Worm (Caenorhabditis elegans) whole organism, midembryonic: ENCODE results near the gene F43C11.12.

Experiments
- T22C8.4 ChIP-seq: fragments of 200-800 bp; sonication (Bioruptor generic); IDR thresholded peaks from 2 replicates; pipeline ENCODE4 v1.3.6; 2022; ENCODE audit warnings: missing genetic modification characterization, missing compliant biosample characterization
- cog-1 ChIP-seq: sonication (generic microtip); optimal IDR thresholded peaks from 2 replicates; lab custom pipeline; 2016; ENCODE audit warnings: missing genetic modification characterization, missing compliant biosample characterization
- flt-1 ChIP-seq: fragments of 200-800 bp; sonication (Bioruptor generic); IDR thresholded peaks from 2 replicates; pipeline ENCODE4 v1.3.6; 2022; ENCODE audit warnings: missing genetic modification characterization, missing compliant biosample characterization
- klf-2 ChIP-seq: fragments of 200-800 bp; sonication (Bioruptor generic); conservative IDR thresholded peaks from 2 replicates; pipeline ENCODE4 v1.3.6; 2022; ENCODE audit warnings: missing genetic modification reagents, missing genetic modification characterization, missing compliant biosample characterization
- med-1 ChIP-seq: sonication (generic microtip); optimal IDR thresholded peaks from 2 replicates; lab custom pipeline; 2017; ENCODE audit warnings: missing genetic modification characterization, mild to moderate bottlenecking, missing compliant biosample characterization, antibody characterized with exemption, missing genetic modification reagents; ENCODE audit not compliant: insufficient read depth
- ref-1 ChIP-seq: fragments of 200-800 bp; sonication (Bioruptor generic); conservative IDR thresholded peaks from 2 replicates; pipeline ENCODE4 v1.3.6; 2022; ENCODE audit warnings: missing genetic modification reagents, missing genetic modification characterization, missing compliant biosample characterization
- tab-1 ChIP-seq: fragments of 200-800 bp; sonication (Bioruptor generic); IDR thresholded peaks from 2 replicates; pipeline ENCODE4 v1.3.6; 2022; ENCODE audit warnings: missing genetic modification characterization, missing compliant biosample characterization
- ztf-23 ChIP-seq: fragments of 200-800 bp; sonication (Bioruptor generic); IDR thresholded peaks from 2 replicates; pipeline ENCODE4 v1.3.6; 2022; ENCODE audit warnings: missing genetic modification reagents, missing genetic modification characterization, missing compliant biosample characterization
- ztf-29 ChIP-seq: fragments of 200-800 bp; sonication (Bioruptor generic); IDR thresholded peaks from 2 replicates; pipeline ENCODE4 v1.3.6; 2022; ENCODE audit warnings: missing genetic modification reagents, missing genetic modification characterization, missing compliant biosample characterization

F43C11.12 gene

DNA sequence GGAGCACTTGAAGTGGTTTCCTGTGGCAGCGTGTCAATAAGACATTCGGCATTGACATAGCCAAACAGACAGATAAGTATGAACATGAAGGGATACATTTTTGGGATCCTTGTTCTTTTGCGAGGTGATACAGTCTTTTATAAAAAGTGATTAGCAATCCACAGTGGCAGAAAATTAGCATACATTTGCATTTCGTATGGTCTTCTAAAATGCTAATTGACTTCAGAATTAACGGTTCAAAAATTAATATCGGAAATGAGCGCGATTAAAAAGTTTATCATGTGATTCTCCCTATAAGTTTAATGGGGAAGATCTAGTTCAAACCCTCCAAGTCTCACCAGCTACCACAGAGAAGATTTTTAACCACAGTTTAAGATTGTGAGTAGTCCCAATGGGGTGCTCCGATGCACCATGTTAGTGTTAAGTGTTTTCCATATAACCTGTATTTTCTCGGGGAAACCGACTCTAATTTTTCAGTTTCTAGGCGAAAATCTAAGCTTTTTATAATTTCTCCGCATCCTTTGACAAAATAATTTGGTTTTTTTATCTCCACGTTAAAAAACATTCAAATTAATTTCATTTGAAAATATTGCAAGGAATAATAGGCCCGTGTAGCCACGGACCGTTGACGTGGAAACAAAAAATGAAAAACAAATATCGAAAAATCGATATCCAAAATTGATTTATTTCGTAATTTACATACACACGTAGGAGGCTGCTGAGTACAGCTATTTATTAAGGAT is at the start of gene F43C11.12, which contains the start of gene F16G10.5:
F43C11.12 (minus strand) TSS at position 101 of the 743 bp plus-strand sequence.
F16G10.5 (plus strand) TSS at position 693 of the 743 bp plus-strand sequence.
- TF ChIP-seq ztf-23 (GFP tag; lab: Robert Waterston, UW) (no peak), ref-1 (GFP tag; lab: Robert Waterston, UW) (no peak), T22C8.4 (GFP tag; lab: Robert Waterston, UW) (no peak), ztf-29 (GFP tag; lab: Robert Waterston, UW) (no peak), med-1 (GFP tag; lab: Kevin White, UChicago) (no peak), flt-1 (GFP tag; lab: Robert Waterston, UW) (no peak), klf-2 (GFP tag; lab: Robert Waterston, UW) (no peak), cog-1 (no peak), tab-1 (no peak)

DNA sequence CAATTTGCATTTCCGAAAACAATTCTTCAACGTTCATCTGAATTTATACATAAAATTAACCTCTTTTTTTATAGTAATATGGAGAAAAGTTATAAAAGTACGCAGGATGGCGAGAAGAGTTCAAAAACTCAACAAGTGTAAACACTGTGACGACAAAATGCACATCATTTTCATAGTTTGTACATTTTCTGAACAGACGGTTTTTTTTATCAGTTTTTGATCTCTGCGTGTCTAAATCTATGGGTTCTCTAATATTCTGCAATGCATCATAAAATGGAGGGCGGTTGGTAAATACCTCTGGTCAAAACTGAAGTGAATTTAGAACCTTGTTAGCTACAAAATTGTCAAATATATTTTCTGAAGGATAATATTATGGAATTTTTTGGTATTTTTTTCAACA is 48.9 kb upstream of the F43C11.12 start, which contains the start of gene fbxa-4:
fbxa-4 (minus strand) TSS at position 93 of the 400 bp plus-strand sequence.
- TF ChIP-seq med-1 (GFP tag; lab: Kevin White, UChicago) (no peak), cog-1 (no peak), tab-1 (no peak), flt-1 (GFP tag; lab: Robert Waterston, UW) (no peak), ztf-29 (GFP tag; lab: Robert Waterston, UW) (no peak), T22C8.4 (GFP tag; lab: Robert Waterston, UW) (no peak), ref-1 (GFP tag; lab: Robert Waterston, UW) (no peak), klf-2 (GFP tag; lab: Robert Waterston, UW) (no peak), ztf-23 (GFP tag; lab: Robert Waterston, UW) (no peak)

DNA sequence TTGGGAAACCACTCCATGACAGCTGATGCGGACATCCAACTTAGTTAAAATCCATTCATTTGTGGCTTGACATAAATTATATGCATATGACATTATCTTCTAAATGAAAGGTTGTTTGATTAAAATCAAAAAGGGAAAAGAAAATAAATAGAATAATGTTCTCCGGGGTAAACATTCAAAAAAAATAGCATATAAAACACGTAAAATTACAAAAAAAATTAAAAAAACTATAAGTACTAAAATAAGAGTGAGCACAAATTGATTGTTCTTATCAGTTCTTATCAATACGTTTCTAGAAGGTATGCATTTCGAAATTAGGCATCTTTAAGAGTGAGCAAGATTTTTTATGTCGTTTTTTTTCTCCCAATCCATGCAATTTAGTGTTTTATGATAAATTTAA is 46.1 kb upstream of the F43C11.12 start, which contains the start of gene fbxa-182:
fbxa-182 (minus strand) TSS at position 101 of the 400 bp plus-strand sequence.
- no peak for TF ChIP-seq T22C8.4 (GFP tag; lab: Robert Waterston, UW)
- no peak for TF ChIP-seq tab-1
- no peak for TF ChIP-seq ref-1 (GFP tag; lab: Robert Waterston, UW)
- no peak for TF ChIP-seq klf-2 (GFP tag; lab: Robert Waterston, UW)
- TF ChIP-seq flt-1 (GFP tag; lab: Robert Waterston, UW) = no peak
- no peak for TF ChIP-seq ztf-23 (GFP tag; lab: Robert Waterston, UW)
- TF ChIP-seq med-1 (GFP tag; lab: Kevin White, UChicago) = no peak
- no peak for TF ChIP-seq ztf-29 (GFP tag; lab: Robert Waterston, UW)
- no peak for TF ChIP-seq cog-1

DNA sequence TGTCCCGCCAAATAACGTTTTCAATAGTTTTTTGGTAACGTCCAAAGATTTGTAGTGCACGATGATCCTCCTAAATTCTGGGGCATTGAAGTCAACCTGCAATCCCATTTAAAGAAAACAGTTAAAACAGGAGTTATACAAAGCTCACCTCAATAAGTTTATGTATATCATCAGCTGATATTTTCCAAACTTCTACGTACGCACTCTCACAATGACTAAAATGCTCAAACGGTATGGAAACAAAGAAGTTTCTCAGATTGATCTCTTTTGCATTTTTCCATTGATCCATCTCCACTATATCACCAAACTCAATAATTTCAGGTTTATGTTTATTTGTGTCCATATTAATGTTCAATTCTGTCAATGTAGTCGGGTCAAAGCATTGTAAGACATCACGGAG is 45.0 kb upstream of the F43C11.12 start:
- TF ChIP-seq med-1 (GFP tag; lab: Kevin White, UChicago) (no peak), T22C8.4 (GFP tag; lab: Robert Waterston, UW) (no peak), ztf-29 (GFP tag; lab: Robert Waterston, UW) (no peak), cog-1 (no peak), ztf-23 (GFP tag; lab: Robert Waterston, UW) (no peak), flt-1 (GFP tag; lab: Robert Waterston, UW) (no peak)

DNA sequence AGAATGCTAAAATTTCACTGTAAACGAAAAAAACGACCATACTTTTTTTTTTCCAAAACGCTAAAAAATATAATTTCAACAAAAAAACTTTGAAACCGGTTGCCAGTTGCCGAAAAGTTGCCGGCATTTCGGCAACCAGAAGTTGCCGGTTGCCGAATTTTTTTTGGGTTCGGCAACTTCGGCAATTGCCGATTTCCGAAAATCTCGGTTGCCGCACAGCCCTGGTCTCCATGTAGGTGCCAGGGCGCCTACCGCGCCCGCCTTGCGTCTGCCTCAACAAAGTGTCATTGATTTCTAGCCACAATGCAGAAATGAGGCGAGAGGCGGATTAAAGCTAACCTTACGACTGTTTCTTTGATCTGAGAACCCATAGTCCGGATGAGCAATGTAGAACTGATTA is 44.6 kb upstream of the F43C11.12 start:
- TF ChIP-seq ztf-23 (GFP tag; lab: Robert Waterston, UW) (no peak), T22C8.4 (GFP tag; lab: Robert Waterston, UW) (no peak)

DNA sequence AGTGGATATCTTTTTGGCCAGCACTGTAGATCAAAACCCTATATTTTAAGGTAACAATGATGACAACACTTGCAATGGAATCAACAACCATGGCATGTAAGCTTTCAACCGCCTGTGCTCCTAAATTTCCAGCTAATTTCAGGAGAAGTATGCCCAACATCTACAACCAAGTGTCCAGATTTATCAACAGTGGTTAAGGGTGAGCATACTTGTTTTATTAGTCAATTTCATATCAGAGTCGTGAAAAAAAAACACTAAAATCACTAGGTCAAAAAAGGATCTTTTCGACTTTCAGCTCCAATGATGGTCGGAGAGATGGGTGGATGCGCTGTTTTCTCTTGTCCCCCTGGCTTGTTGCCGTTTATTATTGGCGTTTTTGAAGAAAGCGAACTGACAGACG is 37.5 kb upstream of the F43C11.12 start, which contains the start of gene F16G10.1:
F16G10.1 (plus strand) TSS at position 301 of the 400 bp plus-strand sequence.
- no peak for TF ChIP-seq flt-1 (GFP tag; lab: Robert Waterston, UW)
- no peak for TF ChIP-seq ztf-29 (GFP tag; lab: Robert Waterston, UW)
- no peak for TF ChIP-seq ztf-23 (GFP tag; lab: Robert Waterston, UW)
- TF ChIP-seq cog-1 = no peak
- no peak for TF ChIP-seq ref-1 (GFP tag; lab: Robert Waterston, UW)
- TF ChIP-seq tab-1 = no peak
- no peak for TF ChIP-seq T22C8.4 (GFP tag; lab: Robert Waterston, UW)
- no peak for TF ChIP-seq med-1 (GFP tag; lab: Kevin White, UChicago)
- no peak for TF ChIP-seq klf-2 (GFP tag; lab: Robert Waterston, UW)

DNA sequence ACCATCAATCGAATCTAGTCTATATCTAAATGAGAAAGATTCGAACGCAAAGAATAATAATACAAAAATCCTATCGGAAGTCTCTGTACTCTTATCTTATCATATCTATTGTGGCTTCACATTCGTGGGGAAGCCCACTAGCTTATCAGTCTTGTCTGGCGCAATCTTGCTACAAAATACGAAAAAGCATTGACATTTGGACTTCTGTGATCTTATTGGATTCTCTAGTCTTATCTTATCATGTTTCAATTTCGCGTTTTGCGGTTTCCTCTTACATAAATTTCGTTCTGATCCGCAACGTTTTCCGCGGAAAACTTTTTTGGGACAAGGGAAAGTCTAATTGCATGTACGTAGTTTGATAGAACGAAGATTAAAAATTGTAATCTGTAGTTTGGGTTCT is 33.3 kb upstream of the F43C11.12 start:
- TF ChIP-seq ztf-29 (GFP tag; lab: Robert Waterston, UW) (no peak), tab-1 (no peak)

DNA sequence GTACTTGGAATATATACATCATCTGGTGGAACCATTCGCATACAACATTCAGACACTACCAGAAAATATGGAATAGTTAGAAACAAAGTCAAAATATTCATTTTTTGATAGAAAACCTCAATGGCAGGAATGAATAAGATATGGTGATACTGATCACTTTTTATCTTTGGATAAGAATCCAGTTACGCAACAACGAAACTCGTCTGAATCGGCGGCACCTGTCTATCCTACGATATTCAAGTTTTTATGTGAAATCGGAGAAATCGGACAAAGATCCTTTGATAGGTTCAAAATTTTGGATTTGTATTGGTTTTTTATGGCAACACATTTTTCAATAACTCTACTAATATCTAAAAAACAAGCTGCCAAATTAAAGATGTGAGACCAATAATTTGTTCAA is 32.4 kb upstream of the F43C11.12 start, which contains the start of gene F16G10.14:
F16G10.14 (minus strand) TSS at position 101 of the 400 bp plus-strand sequence.
- no peak for TF ChIP-seq ztf-29 (GFP tag; lab: Robert Waterston, UW)

DNA sequence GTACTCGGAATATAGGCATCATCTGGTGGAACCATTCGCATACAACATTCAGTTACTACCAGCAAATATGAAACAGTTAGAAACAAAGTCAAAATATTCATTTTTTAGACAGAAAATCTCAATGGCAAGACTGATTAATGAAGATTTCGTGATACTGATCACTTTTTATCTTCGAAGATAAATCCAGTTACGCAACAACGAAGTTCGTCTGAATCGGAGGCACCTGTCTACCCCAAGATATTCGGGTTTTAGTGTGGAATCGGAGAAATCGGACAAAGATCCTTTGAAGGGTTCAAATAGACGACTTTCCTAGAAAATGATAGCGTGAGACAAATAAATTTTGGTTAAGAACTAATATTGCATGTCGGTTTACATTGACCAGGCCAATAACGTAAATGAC is 29.3 kb upstream of the F43C11.12 start, which contains the start of gene F16G10.13:
F16G10.13 (minus strand) TSS at position 101 of the 400 bp plus-strand sequence.
- TF ChIP-seq flt-1 (GFP tag; lab: Robert Waterston, UW) = no peak
- TF ChIP-seq med-1 (GFP tag; lab: Kevin White, UChicago) = no peak
- TF ChIP-seq T22C8.4 (GFP tag; lab: Robert Waterston, UW) = no peak
- no peak for TF ChIP-seq tab-1
- no peak for TF ChIP-seq klf-2 (GFP tag; lab: Robert Waterston, UW)
- no peak for TF ChIP-seq ztf-29 (GFP tag; lab: Robert Waterston, UW)
- TF ChIP-seq ref-1 (GFP tag; lab: Robert Waterston, UW) = no peak
- no peak for TF ChIP-seq cog-1
- no peak for TF ChIP-seq ztf-23 (GFP tag; lab: Robert Waterston, UW)

DNA sequence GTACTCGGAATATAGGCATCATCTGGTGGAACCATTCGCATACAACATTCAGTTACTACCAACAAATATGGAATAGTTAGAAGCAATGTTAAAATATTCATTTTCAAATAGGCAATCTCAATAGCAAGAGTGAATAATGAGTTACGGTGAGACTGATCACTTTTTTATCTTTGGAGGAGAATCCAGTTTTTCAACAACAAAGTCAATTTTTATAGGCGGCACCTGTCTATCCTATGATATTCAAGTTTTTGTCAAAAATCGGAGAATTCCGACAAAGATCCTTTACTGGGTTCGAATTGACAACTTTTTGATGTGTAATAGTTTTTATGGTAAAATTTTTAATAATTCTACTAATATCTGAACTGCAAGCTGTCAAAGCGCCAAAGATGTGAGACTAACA is 27.3 kb upstream of the F43C11.12 start, which contains the start of gene F16G10.11:
F16G10.11 (minus strand) TSS at position 101 of the 400 bp plus-strand sequence.
- TF ChIP-seq ref-1 (GFP tag; lab: Robert Waterston, UW) = no peak
